Worm (Caenorhabditis elegans) whole organism, late embryonic: ENCODE data around the gene cutl-19.

Experiments used
- C38D4.7 ChIP-seq: fragments of 200-800 bp; sonication (Bioruptor generic); optimal IDR thresholded peaks from 2 replicates; lab custom pipeline; 2018; ENCODE audit warnings: mild to moderate bottlenecking, missing genetic modification characterization, moderate library complexity, missing compliant biosample characterization
- F13H6.1 ChIP-seq: sonication (generic microtip); optimal IDR thresholded peaks from 2 replicates; lab custom pipeline; 2016; ENCODE audit warnings: missing genetic modification characterization, missing compliant biosample characterization
- K02D7.2 ChIP-seq: sonication (generic microtip); optimal IDR thresholded peaks from 2 replicates; lab custom pipeline; 2017; ENCODE audit warnings: mild to moderate bottlenecking, missing genetic modification characterization, missing compliant biosample characterization
- T23F11.4 ChIP-seq: fragments of 200-800 bp; sonication (Bioruptor generic); optimal IDR thresholded peaks from 2 replicates; lab custom pipeline; 2018; ENCODE audit warnings: mild to moderate bottlenecking, missing genetic modification characterization, missing compliant biosample characterization
- Y22D7AL.16 ChIP-seq: sonication (generic microtip); optimal IDR thresholded peaks from 2 replicates; lab custom pipeline; 2016; ENCODE audit warnings: missing genetic modification characterization, missing compliant biosample characterization
- ahr-1 ChIP-seq: sonication (generic microtip); optimal IDR thresholded peaks from 2 replicates; lab custom pipeline; 2016; ENCODE audit warnings: missing genetic modification characterization, missing compliant biosample characterization
- ceh-14 ChIP-seq: sonication (generic microtip); optimal IDR thresholded peaks from 2 replicates; lab custom pipeline; 2016; ENCODE audit warnings: missing genotype, missing genetic modification characterization, missing compliant biosample characterization
- ceh-18 ChIP-seq: sonication (generic microtip); optimal IDR thresholded peaks from 2 replicates; lab custom pipeline; 2016; ENCODE audit warnings: missing genetic modification characterization, missing compliant biosample characterization
- ceh-19 ChIP-seq: fragments of 200-800 bp; sonication (Bioruptor generic); optimal IDR thresholded peaks from 2 replicates; lab custom pipeline; 2018; ENCODE audit warnings: mild to moderate bottlenecking, missing genetic modification characterization, missing compliant biosample characterization
- ceh-2 ChIP-seq: sonication (generic microtip); optimal IDR thresholded peaks from 2 replicates; lab custom pipeline; 2016; ENCODE audit warnings: missing genotype, missing genetic modification characterization, missing compliant biosample characterization
- ceh-31 ChIP-seq: sonication (generic microtip); optimal IDR thresholded peaks from 2 replicates; lab custom pipeline; 2016; ENCODE audit warnings: missing genetic modification characterization, missing compliant biosample characterization
- ceh-34 ChIP-seq: sonication (generic microtip); optimal IDR thresholded peaks from 2 replicates; lab custom pipeline; 2016; ENCODE audit warnings: mild to moderate bottlenecking, missing genetic modification characterization, missing compliant biosample characterization
- ceh-6 ChIP-seq: fragments of 200-800 bp; sonication (Bioruptor generic); optimal IDR thresholded peaks from 2 replicates; lab custom pipeline; 2018; ENCODE audit warnings: mild to moderate bottlenecking, missing genetic modification characterization, missing compliant biosample characterization
- che-1 ChIP-seq: sonication (generic microtip); optimal IDR thresholded peaks from 2 replicates; lab custom pipeline; 2016; ENCODE audit warnings: mild to moderate bottlenecking, missing genetic modification characterization, missing compliant biosample characterization
- dmd-4 ChIP-seq: sonication (generic microtip); optimal IDR thresholded peaks from 2 replicates; lab custom pipeline; 2016; ENCODE audit warnings: borderline replicate concordance, missing genetic modification characterization, missing compliant biosample characterization
- dve-1 ChIP-seq: sonication (generic microtip); optimal IDR thresholded peaks from 2 replicates; lab custom pipeline; 2017; ENCODE audit warnings: antibody characterized with exemption, mild to moderate bottlenecking, missing genetic modification characterization, missing compliant biosample characterization
- elt-2 ChIP-seq: sonication (generic microtip); optimal IDR thresholded peaks from 2 replicates; lab custom pipeline; 2016; ENCODE audit warnings: missing genetic modification reagents, missing genetic modification characterization, missing compliant biosample characterization
- ets-4 ChIP-seq: sonication (generic microtip); optimal IDR thresholded peaks from 2 replicates; lab custom pipeline; 2016; ENCODE audit warnings: missing genetic modification characterization, missing compliant biosample characterization
- eyg-1 ChIP-seq: sonication (generic microtip); optimal IDR thresholded peaks from 2 replicates; lab custom pipeline; 2016; ENCODE audit warnings: missing genotype, missing genetic modification characterization, missing compliant biosample characterization
- fkh-6 ChIP-seq: sonication (generic microtip); optimal IDR thresholded peaks from 2 replicates; lab custom pipeline; 2016; ENCODE audit warnings: missing genetic modification characterization, missing compliant biosample characterization
- gmeb-2 ChIP-seq: sonication (generic microtip); optimal IDR thresholded peaks from 2 replicates; lab custom pipeline; 2016; ENCODE audit warnings: missing genetic modification characterization, inconsistent platforms, missing compliant biosample characterization
- hlh-13 ChIP-seq: fragments of 200-800 bp; sonication (Bioruptor generic); optimal IDR thresholded peaks from 2 replicates; lab custom pipeline; 2018; ENCODE audit warnings: mild to moderate bottlenecking, missing genetic modification characterization, missing compliant biosample characterization
- hlh-15 ChIP-seq: sonication (generic microtip); optimal IDR thresholded peaks from 2 replicates; lab custom pipeline; 2016; ENCODE audit warnings: missing genetic modification characterization, missing compliant biosample characterization
- hlh-30 ChIP-seq: sonication (generic microtip); optimal IDR thresholded peaks from 2 replicates; lab custom pipeline; 2017; ENCODE audit warnings: antibody characterized with exemption, missing genetic modification characterization, missing compliant biosample characterization; ENCODE audit not compliant: insufficient read depth
- lim-6 ChIP-seq: sonication (generic microtip); optimal IDR thresholded peaks from 2 replicates; lab custom pipeline; 2016; ENCODE audit warnings: missing genetic modification characterization, missing compliant biosample characterization
- lin-11 ChIP-seq: fragments of 200-800 bp; sonication (Bioruptor generic); optimal IDR thresholded peaks from 2 replicates; lab custom pipeline; 2018; ENCODE audit warnings: mild to moderate bottlenecking, missing genetic modification characterization, missing compliant biosample characterization
- nfya-1 ChIP-seq: sonication (generic microtip); optimal IDR thresholded peaks from 2 replicates; lab custom pipeline; 2017; ENCODE audit warnings: missing genetic modification characterization, mild to moderate bottlenecking, missing compliant biosample characterization, antibody characterized with exemption, moderate library complexity
- nhr-232 ChIP-seq: sonication (generic microtip); optimal IDR thresholded peaks from 2 replicates; lab custom pipeline; 2016; ENCODE audit warnings: missing genetic modification characterization, missing compliant biosample characterization
- pat-9 ChIP-seq: fragments of 200-800 bp; sonication (Bioruptor generic); optimal IDR thresholded peaks from 2 replicates; lab custom pipeline; 2018; ENCODE audit warnings: mild to moderate bottlenecking, missing genetic modification characterization, moderate library complexity, missing compliant biosample characterization
- pha-2 ChIP-seq: sonication (generic microtip); optimal IDR thresholded peaks from 2 replicates; lab custom pipeline; 2017; ENCODE audit warnings: mild to moderate bottlenecking, missing genetic modification characterization, missing compliant biosample characterization
- ref-2 ChIP-seq: sonication (generic microtip); optimal IDR thresholded peaks from 2 replicates; lab custom pipeline; 2016; ENCODE audit warnings: missing genetic modification characterization, missing compliant biosample characterization
- rnt-1 ChIP-seq: sonication (generic microtip); optimal IDR thresholded peaks from 2 replicates; lab custom pipeline; 2016; ENCODE audit warnings: missing genetic modification characterization, missing compliant biosample characterization
- sdc-2 ChIP-seq: sonication (generic microtip); optimal IDR thresholded peaks from 2 replicates; lab custom pipeline; 2016; ENCODE audit warnings: missing genotype, missing genetic modification characterization, missing compliant biosample characterization
- sox-2 ChIP-seq: fragments of 200-800 bp; sonication (Bioruptor generic); IDR thresholded peaks from 2 replicates; pipeline ENCODE4 v1.3.6; 2022; ENCODE audit warnings: missing genetic modification reagents, missing genetic modification characterization, missing compliant biosample characterization
- sox-4 ChIP-seq: sonication (generic microtip); optimal IDR thresholded peaks from 2 replicates; lab custom pipeline; 2017; ENCODE audit warnings: mild to moderate bottlenecking, missing genetic modification characterization, inconsistent platforms, missing compliant biosample characterization
- syd-9 ChIP-seq: sonication (generic microtip); optimal IDR thresholded peaks from 2 replicates; lab custom pipeline; 2016; ENCODE audit warnings: mild to moderate bottlenecking, missing genetic modification characterization, moderate library complexity, missing compliant biosample characterization
- ttx-3 ChIP-seq: sonication (generic microtip); optimal IDR thresholded peaks from 2 replicates; lab custom pipeline; 2016; ENCODE audit warnings: missing genetic modification reagents, missing genetic modification characterization, missing compliant biosample characterization
- unc-3 ChIP-seq, 2 experiments: fragments of 200-800 bp in 1 of 2; sonication (Bioruptor generic) in 1 of 2; sonication (generic microtip) in 1 of 2; conservative IDR thresholded peaks in 1 of 2; optimal IDR thresholded peaks in 1 of 2; 2 replicates each; pipeline versions ENCODE4 v1.3.6 to Lab custom; 2016 to 2022; ENCODE audit warnings: missing compliant biosample characterization in 2 of 2, missing genetic modification characterization in 2 of 2, missing genetic modification reagents in 1 of 2
- unc-55 ChIP-seq: sonication (generic microtip); optimal IDR thresholded peaks from 2 replicates; lab custom pipeline; 2017; ENCODE audit warnings: missing biosample characterization, missing genetic modification reagents, missing genetic modification characterization
- unc-86 ChIP-seq: sonication (generic microtip); optimal IDR thresholded peaks from 2 replicates; lab custom pipeline; 2016; ENCODE audit warnings: missing genetic modification characterization, missing compliant biosample characterization
- zip-5 ChIP-seq: sonication (generic microtip); optimal IDR thresholded peaks from 2 replicates; lab custom pipeline; 2016; ENCODE audit warnings: missing genetic modification characterization, missing compliant biosample characterization
- ztf-16 ChIP-seq: sonication (generic microtip); optimal IDR thresholded peaks from 2 replicates; lab custom pipeline; 2017; ENCODE audit warnings: missing genetic modification characterization, missing compliant biosample characterization

Gene cutl-19

DNA sequence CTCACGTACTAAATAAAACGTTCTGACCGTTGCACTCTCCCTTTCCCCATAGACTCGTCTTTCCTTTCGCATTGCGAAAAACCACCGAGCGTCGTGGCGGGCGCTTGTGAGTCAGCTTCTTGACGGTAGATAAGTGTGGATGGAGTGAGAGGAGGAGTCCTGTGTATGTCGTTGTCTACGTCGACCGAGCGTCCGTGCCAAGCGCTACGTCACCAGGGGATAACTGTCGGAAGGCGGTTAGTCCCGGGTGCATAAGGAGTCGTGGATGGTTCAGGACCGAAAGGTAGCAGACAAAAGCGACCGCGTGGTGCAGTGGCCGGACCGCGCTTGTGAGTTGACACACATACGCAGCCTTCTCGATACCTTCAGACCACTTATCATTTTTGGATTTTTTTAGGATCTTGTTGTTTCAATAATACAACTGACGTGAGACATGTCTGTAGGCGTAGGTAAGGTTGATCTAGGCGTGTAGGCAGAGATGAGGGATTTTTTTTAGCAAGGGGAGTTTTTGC is 6.2 kb downstream of the cutl-19 start:
- TF ChIP-seq zip-5 (tag; lab: Kevin White, UChicago) (peak; percentile 4), C38D4.7 (GFP tag; lab: Kevin White, UChicago) (peak; percentile 64), ceh-34 (peak; percentile 73), syd-9 (tag; lab: Kevin White, UChicago) (peak; percentile 72), ceh-6 (GFP tag; lab: Kevin White, UChicago) (peak; percentile 66), ttx-3 (tag; lab: Kevin White, UChicago) (peak; percentile 3), sox-2 (peak; percentile 17; the same call in 1 of the 2 replicates), hlh-30 (peak; percentile 42), ahr-1 (peak; percentile 20), lim-6 (tag; lab: Kevin White, UChicago) (peak; percentile 33), dve-1 (tag; lab: Kevin White, UChicago) (peak; percentile 25), ceh-18 (tag; lab: Kevin White, UChicago) (peak; percentile 73), ref-2 (tag; lab: Kevin White, UChicago) (peak; percentile 83), eyg-1 (tag; lab: Kevin White, UChicago) (peak; percentile 46), F13H6.1 (peak; percentile 23), fkh-6 (peak; percentile 62), nhr-232 (peak; percentile 65), T23F11.4 (GFP tag; lab: Kevin White, UChicago) (peak; percentile 30), dmd-4 (peak; percentile 72), hlh-15 (peak; percentile 60), lin-11 (tag; lab: Kevin White, UChicago) (peak; percentile 63), ceh-14 (peak; percentile 41), elt-2 (tag; lab: Kevin White, UChicago) (peak; percentile 74), unc-86 (tag; lab: Kevin White, UChicago) (peak; percentile 45), rnt-1 (tag; lab: Kevin White, UChicago) (peak; percentile 25), sox-4 (tag; lab: Kevin White, UChicago) (peak; percentile 63), ceh-31 (tag; lab: Kevin White, UChicago) (peak; percentile 54), K02D7.2 (tag; lab: Kevin White, UChicago) (peak; percentile 52), sdc-2 (tag; lab: Kevin White, UChicago) (peak; percentile 49), ceh-2 (peak; percentile 62), pat-9 (tag; lab: Kevin White, UChicago) (peak; percentile 43), Y22D7AL.16 (tag; lab: Kevin White, UChicago) (peak; percentile 65), pha-2 (tag; lab: Kevin White, UChicago) (peak; percentile 70), che-1 (tag; lab: Kevin White, UChicago) (peak; percentile 69), ztf-16 (tag; lab: Kevin White, UChicago) (peak; percentile 10), ceh-19 (GFP tag; lab: Kevin White, UChicago) (peak; percentile 82), gmeb-2 (tag; lab: Kevin White, UChicago) (peak; percentile 43), nfya-1 (tag; lab: Kevin White, UChicago) (peak; percentile 1), ets-4 (peak; percentile 68), unc-3 (GFP tag; conservative IDR thresholded peaks at IDR 0.05; lab: Robert Waterston, UW) (peak; percentile 61; the same call in 1 of the 2 replicates), unc-3 (tag; optimal IDR thresholded peaks at IDR 0.05; lab: Kevin White, UChicago) (peak; percentile 48), hlh-13 (peak; percentile 25)

ce11 chrIII:5210269-5210668 is 7.1 kb downstream of the cutl-19 start:
- TF ChIP-seq unc-55 = peak; percentile 12
- TF ChIP-seq lim-6 (tag; lab: Kevin White, UChicago) = no peak
- no peak for TF ChIP-seq unc-3 (GFP tag; conservative IDR thresholded peaks at IDR 0.05; lab: Robert Waterston, UW)
- TF ChIP-seq unc-3 (tag; optimal IDR thresholded peaks at IDR 0.05; lab: Kevin White, UChicago) = no peak
